Fruit fly (Drosophila melanogaster) whole organism: Measurements from ENCODE around the gene eIF2D.
A peak's percentile ranks its signal among the peaks of the same experiment; 100 is the strongest.

ENCODE experiments used
- CG8478 ChIP-seq: fragments of >200 bp; optimal IDR thresholded peaks from 2 replicates; lab custom pipeline; 2018; ENCODE audit warnings: inconsistent platforms
- Dll ChIP-seq: fragments of >200 bp; optimal IDR thresholded peaks from 2 replicates; lab custom pipeline; 2017
- EcR ChIP-seq, 2 experiments: fragments of >200 bp; optimal IDR thresholded peaks; 2 replicates each; lab custom pipeline; 2017; ENCODE audit warnings: missing biosample characterization in 2 of 2, missing genetic modification characterization in 2 of 2, missing genetic modification reagents in 2 of 2
- pan ChIP-seq: fragments of >200 bp; optimal IDR thresholded peaks from 2 replicates; lab custom pipeline; 2017
- psq ChIP-seq: fragments of >200 bp; optimal IDR thresholded peaks from 2 replicates; lab custom pipeline; 2017
- usp ChIP-seq: fragments of >200 bp; optimal IDR thresholded peaks from 2 replicates; lab custom pipeline; 2017; ENCODE audit warnings: missing biosample characterization, missing genetic modification characterization, mixed read lengths

The eIF2D gene

dm6 chr3R:29151621-29152092 is at the start of gene eIF2D:
TSS of gene eIF2D (minus strand) at chr3R:29151794.
- TF ChIP-seq Dll (lab: Kevin White, UChicago): no peak

dm6 chr3R:29199807-29200693 is 48.5 kb upstream of the eIF2D start, which contains the start of gene CG11899:
TSS of gene CG11899 (plus strand) at chr3R:29200454.
- TF ChIP-seq Dll (lab: Kevin White, UChicago) (no peak), pan (lab: Kevin White, UChicago) (no peak), usp (GFP tag; lab: Kevin White, UChicago) (no peak), EcR (GFP tag; optimal IDR thresholded peaks at IDR 0.05; lab: Kevin White, UChicago) (peak; percentile 86 to 91)

dm6 chr3R:29198299-29198698 is 46.7 kb upstream of the eIF2D start:
- TF ChIP-seq usp (GFP tag; lab: Kevin White, UChicago) (no peak), psq (no peak), Dll (lab: Kevin White, UChicago) (no peak), CG8478 (lab: Kevin White, UChicago) (no peak), EcR (GFP tag; optimal IDR thresholded peaks at IDR 0.05; lab: Kevin White, UChicago) (no peak), pan (lab: Kevin White, UChicago) (no peak)

dm6 chr3R:29196967-29197611 is 45.5 kb upstream of the eIF2D start, which contains the start of gene CG14515:
TSS of gene CG14515 (plus strand) at chr3R:29197556.
- TF ChIP-seq psq (no peak), Dll (lab: Kevin White, UChicago) (no peak), pan (lab: Kevin White, UChicago) (no peak), usp (GFP tag; lab: Kevin White, UChicago) (no peak), CG8478 (lab: Kevin White, UChicago) (no peak), EcR (GFP tag; optimal IDR thresholded peaks at IDR 0.05; lab: Kevin White, UChicago) (no peak)

dm6 chr3R:29194957-29195356 is 43.4 kb upstream of the eIF2D start, which contains the start of gene jus:
TSS of gene jus (minus strand) at chr3R:29194994.
- TF ChIP-seq EcR (GFP tag; optimal IDR thresholded peaks at IDR 0.05; lab: Kevin White, UChicago) (no peak), CG8478 (lab: Kevin White, UChicago) (no peak), Dll (lab: Kevin White, UChicago) (no peak), pan (lab: Kevin White, UChicago) (no peak), psq (no peak), usp (GFP tag; lab: Kevin White, UChicago) (no peak)

dm6 chr3R:29190984-29191383 is 39.4 kb upstream of the eIF2D start:
- TF ChIP-seq usp (GFP tag; lab: Kevin White, UChicago) (no peak), EcR (GFP tag; optimal IDR thresholded peaks at IDR 0.05; lab: Kevin White, UChicago) (no peak), psq (no peak), pan (lab: Kevin White, UChicago) (no peak), Dll (lab: Kevin White, UChicago) (no peak), CG8478 (lab: Kevin White, UChicago) (no peak)

dm6 chr3R:29164930-29165693 is 13.5 kb upstream of the eIF2D start, which contains the start of gene CG11898:
TSS of gene CG11898 (plus strand) at chr3R:29165643.
- TF ChIP-seq psq: no peak
- TF ChIP-seq usp (GFP tag; lab: Kevin White, UChicago): no peak
- TF ChIP-seq CG8478 (lab: Kevin White, UChicago): no peak

dm6 chr3R:29159620-29160019 is 8.0 kb upstream of the eIF2D start:
- TF ChIP-seq pan (lab: Kevin White, UChicago) (no peak), EcR (GFP tag; optimal IDR thresholded peaks at IDR 0.05; lab: Kevin White, UChicago) (no peak), Dll (lab: Kevin White, UChicago) (no peak), CG8478 (lab: Kevin White, UChicago) (no peak), usp (GFP tag; lab: Kevin White, UChicago) (no peak), psq (no peak)

dm6 chr3R:29158721-29159120 is 7.1 kb upstream of the eIF2D start:
- TF ChIP-seq CG8478 (lab: Kevin White, UChicago): no peak
- no peak for TF ChIP-seq pan (lab: Kevin White, UChicago)
- TF ChIP-seq Dll (lab: Kevin White, UChicago): no peak
- TF ChIP-seq EcR (GFP tag; optimal IDR thresholded peaks at IDR 0.05; lab: Kevin White, UChicago): no peak
- no peak for TF ChIP-seq usp (GFP tag; lab: Kevin White, UChicago)
- TF ChIP-seq psq: no peak

dm6 chr3R:29157418-29158398 is 6.1 kb upstream of the eIF2D start, which contains the start of gene rdog:
TSS of gene rdog (plus strand) at chr3R:29158122.
- TF ChIP-seq usp (GFP tag; lab: Kevin White, UChicago): no peak
- peak; percentile 97 for TF ChIP-seq pan (lab: Kevin White, UChicago)
